Worm (Caenorhabditis elegans) whole organism, L1 larva: ENCODE measurements around the gene tmem-135.

ENCODE experiments used
- fkh-10 ChIP-seq: sonication (generic microtip); optimal IDR thresholded peaks from 2 replicates; lab custom pipeline; 2017; ENCODE audit warnings: missing biosample characterization, missing genetic modification reagents, missing genetic modification characterization
- fkh-8 ChIP-seq: sonication (generic microtip); optimal IDR thresholded peaks from 2 replicates; lab custom pipeline; 2016; ENCODE audit warnings: mild to moderate bottlenecking, missing genetic modification characterization, missing compliant biosample characterization
- pag-3 ChIP-seq: sonication (generic microtip); optimal IDR thresholded peaks from 2 replicates; lab custom pipeline; 2017; ENCODE audit warnings: missing genetic modification characterization, mild to moderate bottlenecking, missing compliant biosample characterization, antibody characterized with exemption, borderline replicate concordance; ENCODE audit not compliant: insufficient read depth
- zag-1 ChIP-seq: fragments of 150-350 bp; optimal IDR thresholded peaks from 2 replicates; lab custom pipeline; 2014; ENCODE audit warnings: missing biosample characterization, missing genetic modification characterization

ce11 chrX:4660268-4660880, 13.1 kb upstream of the tmem-135 start, which contains the start of gene nhr-45:
- TF ChIP-seq fkh-8 (tag; lab: Kevin White, UChicago) (no peak), zag-1 (tag; lab: Kevin White, UChicago) (no peak), pag-3 (no peak), fkh-10 (GFP tag; lab: Kevin White, UChicago) (peak; percentile 61)
